Worm (Caenorhabditis elegans): Measurements from ENCODE around the gene snf-6.

snf-6 gene

DNA sequence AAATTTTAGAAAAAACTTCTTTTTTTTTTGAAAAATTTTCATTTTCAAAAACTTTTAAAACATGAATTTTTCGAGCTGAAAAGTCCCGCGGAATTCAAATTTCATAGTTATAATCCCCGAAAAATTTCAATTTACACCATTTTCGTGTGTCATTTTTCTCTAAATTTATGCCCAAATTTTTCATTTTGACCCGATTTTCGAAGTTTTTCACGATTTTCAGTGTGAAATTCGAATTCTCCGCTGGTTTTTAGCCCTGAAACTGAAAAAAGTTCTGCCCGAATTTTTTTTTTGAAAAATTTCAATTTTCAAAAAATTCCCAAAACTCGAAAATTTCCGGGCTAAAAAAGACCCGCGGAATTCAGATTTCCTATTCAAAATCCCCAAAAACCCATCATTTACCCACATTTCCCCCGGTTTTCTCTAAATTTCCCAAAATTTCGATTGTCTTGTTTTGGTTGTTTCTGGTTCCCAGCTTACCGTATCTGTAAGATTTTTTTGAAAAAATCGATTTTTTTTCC lies 23.8 kb downstream of the snf-6 start (continued):
- TF ChIP-seq lin-54 (GFP tag; optimal IDR thresholded peaks at IDR 0.05) (no peak), K11D2.4 (GFP tag; IDR thresholded peaks at IDR 0.05) (no peak), egl-18 (GFP tag; IDR thresholded peaks at IDR 0.05) (no peak), Y53G8AR.9 (GFP tag; conservative IDR thresholded peaks at IDR 0.05) (no peak), lag-1 (GFP tag; IDR thresholded peaks at IDR 0.05) (no peak), T26A5.8 (tag; optimal IDR thresholded peaks at IDR 0.05) (no peak), zim-3 (tag; optimal IDR thresholded peaks at IDR 0.05) (no peak), nfya-1 (tag; optimal IDR thresholded peaks at IDR 0.05; ENCODE audit: borderline replicate concordance, insufficient read depth) (no peak), nhr-120 (GFP tag; IDR thresholded peaks at IDR 0.05) (no peak), ceh-91 (GFP tag; IDR thresholded peaks at IDR 0.05) (no peak), attf-3 (GFP tag; conservative IDR thresholded peaks at IDR 0.05) (no peak), F52B5.7 (tag; optimal IDR thresholded peaks at IDR 0.05) (no peak), C17E4.6 (GFP tag; IDR thresholded peaks at IDR 0.05) (peak; percentile 44; the same call in 1 of the 2 replicates), nhr-179 (tag; optimal IDR thresholded peaks at IDR 0.05) (no peak), F39B2.1 (GFP tag; IDR thresholded peaks at IDR 0.05) (no peak), F37B4.10 (GFP tag; IDR thresholded peaks at IDR 0.05) (no peak), B0035.1 (tag; optimal IDR thresholded peaks at IDR 0.05) (no peak), rcor-1 (GFP tag; IDR thresholded peaks at IDR 0.05) (no peak), aptf-3 (GFP tag; IDR thresholded peaks at IDR 0.05) (no peak), mcd-1 (GFP tag; IDR thresholded peaks at IDR 0.05) (0 out of 2 replicates have a peak, but pooled peaks have one; percentile 5), ceh-27 (GFP tag; optimal IDR thresholded peaks at IDR 0.05) (no peak), ets-4 (GFP tag; optimal IDR thresholded peaks at IDR 0.05) (no peak), hlh-26 (GFP tag; conservative IDR thresholded peaks at IDR 0.05) (no peak), K12H6.12 (tag; optimal IDR thresholded peaks at IDR 0.05) (no peak), tbx-9 (tag; optimal IDR thresholded peaks at IDR 0.05; ENCODE audit: borderline replicate concordance) (no peak), ztf-6 (GFP tag; IDR thresholded peaks at IDR 0.05) (no peak), atf-7 (tag; optimal IDR thresholded peaks at IDR 0.05) (peak; percentile 35), lsy-27 (tag; optimal IDR thresholded peaks at IDR 0.05; ENCODE audit: borderline replicate concordance, insufficient read depth) (no peak), Y53F4B.3 (GFP tag; IDR thresholded peaks at IDR 0.05) (no peak), B0336.3 (GFP tag; IDR thresholded peaks at IDR 0.05) (no peak), dpl-1 (GFP tag; optimal IDR thresholded peaks at IDR 0.05) (no peak), sptf-2 (GFP tag; optimal IDR thresholded peaks at IDR 0.05) (no peak), Y95B8A.8 (GFP tag; IDR thresholded peaks at IDR 0.05) (no peak), unc-62 (GFP tag; optimal IDR thresholded peaks at IDR 0.05) (no peak), attf-5 (GFP tag; optimal IDR thresholded peaks at IDR 0.05) (peak; percentile 28), efl-1 (GFP tag; optimal IDR thresholded peaks at IDR 0.05) (no peak), mes-4 (tag; optimal IDR thresholded peaks at IDR 0.05) (no peak), dox-1 (GFP tag; IDR thresholded peaks at IDR 0.05) (no peak), ceh-100 (GFP tag; IDR thresholded peaks at IDR 0.05) (no peak), madf-3 (GFP tag; IDR thresholded peaks at IDR 0.05) (no peak), madf-10 (tag; optimal IDR thresholded peaks at IDR 0.05) (no peak), him-1 (tag; optimal IDR thresholded peaks at IDR 0.05) (peak; percentile 60), ama-1 (optimal IDR thresholded peaks at IDR 0.05) (no peak), ama-1 (GFP tag; optimal IDR thresholded peaks at IDR 0.05) (no peak), ccch-3 (GFP tag; optimal IDR thresholded peaks at IDR 0.05) (no peak), ztf-25 (GFP tag; IDR thresholded peaks at IDR 0.05) (no peak), lin-35 (GFP tag; optimal IDR thresholded peaks at IDR 0.05) (no peak), sea-2 (GFP tag; IDR thresholded peaks at IDR 0.05) (no peak), die-1 (tag; optimal IDR thresholded peaks at IDR 0.05) (peak; percentile 9), sdz-38 (tag; optimal IDR thresholded peaks at IDR 0.05) (no peak)
